Worm (Caenorhabditis elegans) whole organism, L1 larva: ENCODE measurements around the gene fbxb-111.

Source experiments
- C04F5.9 ChIP-seq: sonication (generic microtip); optimal IDR thresholded peaks from 2 replicates; lab custom pipeline; 2016; ENCODE audit warnings: missing genetic modification characterization, missing compliant biosample characterization
- C16A3.4 ChIP-seq: fragments of 150-350 bp; optimal IDR thresholded peaks from 2 replicates; lab custom pipeline; 2014; ENCODE audit warnings: missing biosample characterization, missing genetic modification characterization
- C34B4.2 ChIP-seq: sonication (generic microtip); optimal IDR thresholded peaks from 2 replicates; lab custom pipeline; 2017; ENCODE audit warnings: mild to moderate bottlenecking, missing genetic modification characterization, missing compliant biosample characterization
- F16B12.6 ChIP-seq: fragments of 150-350 bp; optimal IDR thresholded peaks from 2 replicates; lab custom pipeline; 2014; ENCODE audit warnings: missing biosample characterization, missing genetic modification characterization
- aha-1 ChIP-seq: fragments of 150-350 bp; optimal IDR thresholded peaks from 2 replicates; lab custom pipeline; 2014; ENCODE audit warnings: missing biosample characterization, missing genetic modification characterization
- alr-1 ChIP-seq: fragments of 200-800 bp; sonication (Bioruptor generic); optimal IDR thresholded peaks from 2 replicates; lab custom pipeline; 2018; ENCODE audit warnings: borderline replicate concordance, mild to moderate bottlenecking, missing genetic modification characterization, missing compliant biosample characterization
- aly-2 ChIP-seq: fragments of 150-350 bp; optimal IDR thresholded peaks from 2 replicates; lab custom pipeline; 2014; ENCODE audit warnings: missing biosample characterization, missing genetic modification characterization
- ceh-63 ChIP-seq: fragments of 200-800 bp; sonication (Bioruptor generic); optimal IDR thresholded peaks from 2 replicates; lab custom pipeline; 2018; ENCODE audit warnings: mild to moderate bottlenecking, missing genetic modification characterization, missing compliant biosample characterization
- ceh-8 ChIP-seq: fragments of 200-800 bp; sonication (Bioruptor generic); optimal IDR thresholded peaks from 2 replicates; lab custom pipeline; 2018; ENCODE audit warnings: mild to moderate bottlenecking, missing genetic modification characterization, moderate library complexity, missing compliant biosample characterization
- ceh-88 ChIP-seq: fragments of 200-800 bp; sonication (Bioruptor generic); IDR thresholded peaks from 2 replicates; pipeline ENCODE4 v1.3.6; 2022; ENCODE audit warnings: missing genetic modification characterization, missing compliant biosample characterization
- ceh-90 ChIP-seq: sonication (generic microtip); optimal IDR thresholded peaks from 2 replicates; lab custom pipeline; 2016; ENCODE audit warnings: missing genetic modification characterization, missing compliant biosample characterization
- dpl-1 ChIP-seq, 3 experiments: fragments of 150-350 bp in 2 of 3; sonication (generic microtip) in 1 of 3; optimal IDR thresholded peaks; 2 replicates each; lab custom pipeline; 2014 to 2017; ENCODE audit warnings: missing biosample characterization in 3 of 3, missing genetic modification characterization in 3 of 3, missing genetic modification reagents in 3 of 3
- egl-13 ChIP-seq: sonication (generic microtip); optimal IDR thresholded peaks from 2 replicates; lab custom pipeline; 2016; ENCODE audit warnings: missing genotype, missing genetic modification reagents, missing genetic modification characterization, missing compliant biosample characterization
- elt-2 ChIP-seq: sonication (generic microtip); optimal IDR thresholded peaks from 2 replicates; lab custom pipeline; 2016; ENCODE audit warnings: missing genetic modification characterization, mild to moderate bottlenecking, inconsistent platforms, missing compliant biosample characterization, missing genetic modification reagents
- elt-3 ChIP-seq, 6 experiments: fragments of 150-350 bp in 1 of 6; sonication (generic microtip); optimal IDR thresholded peaks; 2 replicates each; lab custom pipeline; 2017 to 2018; ENCODE audit warnings: missing biosample characterization in 6 of 6, missing genetic modification characterization in 6 of 6, inconsistent platforms in 1 of 6
- hlh-17 ChIP-seq: fragments of 200-800 bp; sonication (Bioruptor generic); optimal IDR thresholded peaks from 2 replicates; lab custom pipeline; 2018; ENCODE audit warnings: missing genetic modification characterization, mild to moderate bottlenecking, missing compliant biosample characterization, moderate library complexity, borderline replicate concordance
- hlh-4 ChIP-seq: sonication (generic microtip); optimal IDR thresholded peaks from 2 replicates; lab custom pipeline; 2016; ENCODE audit warnings: mild to moderate bottlenecking, missing genetic modification characterization, missing compliant biosample characterization
- isw-1 ChIP-seq: fragments of 200-800 bp; sonication (Bioruptor generic); IDR thresholded peaks from 2 replicates; pipeline ENCODE4 v1.3.6; 2022; ENCODE audit warnings: missing genetic modification characterization, missing compliant biosample characterization
- lin-13 ChIP-seq: fragments of 150-350 bp; optimal IDR thresholded peaks from 2 replicates; lab custom pipeline; 2014; ENCODE audit warnings: missing biosample characterization, missing genetic modification reagents, missing genetic modification characterization
- lin-15B ChIP-seq: fragments of 150-350 bp; sonication (generic microtip); optimal IDR thresholded peaks from 3 replicates; lab custom pipeline; 2014; ENCODE audit warnings: missing biosample characterization, missing genetic modification characterization
- lin-35 ChIP-seq, 2 experiments: fragments of 150-350 bp; optimal IDR thresholded peaks; 2 replicates each; lab custom pipeline; 2014; ENCODE audit warnings: missing biosample characterization in 2 of 2, missing genetic modification characterization in 2 of 2, missing genetic modification reagents in 2 of 2
- mab-9 ChIP-seq: fragments of 200-800 bp; sonication (Bioruptor generic); IDR thresholded peaks from 2 replicates; pipeline ENCODE4 v1.3.6; 2022; ENCODE audit warnings: missing genetic modification reagents, missing genetic modification characterization, missing compliant biosample characterization
- mdl-1 ChIP-seq, 2 experiments: fragments of 150-350 bp; optimal IDR thresholded peaks; 2 replicates each; lab custom pipeline; 2014 to 2017; ENCODE audit warnings: missing biosample characterization in 2 of 2, missing genetic modification characterization in 2 of 2, inconsistent platforms in 1 of 2
- mef-2 ChIP-seq: fragments of 150-350 bp; optimal IDR thresholded peaks from 2 replicates; lab custom pipeline; 2014; ENCODE audit warnings: missing biosample characterization, missing genetic modification characterization
- nhr-11 ChIP-seq: fragments of 150-350 bp; optimal IDR thresholded peaks from 2 replicates; lab custom pipeline; 2014; ENCODE audit warnings: missing biosample characterization, missing genetic modification characterization
- nhr-12 ChIP-seq: sonication (generic microtip); optimal IDR thresholded peaks from 2 replicates; lab custom pipeline; 2017; ENCODE audit warnings: missing biosample characterization, missing genetic modification characterization
- nhr-19 ChIP-seq: fragments of 200-800 bp; sonication (Bioruptor generic); conservative IDR thresholded peaks from 2 replicates; pipeline ENCODE4 v1.3.6; 2022; ENCODE audit warnings: missing genetic modification characterization, missing compliant biosample characterization
- nhr-237 ChIP-seq: fragments of 150-350 bp; optimal IDR thresholded peaks from 2 replicates; lab custom pipeline; 2014; ENCODE audit warnings: missing biosample characterization, missing genetic modification characterization
- nhr-47 ChIP-seq: sonication (generic microtip); optimal IDR thresholded peaks from 2 replicates; lab custom pipeline; 2016; ENCODE audit warnings: mild to moderate bottlenecking, missing genetic modification characterization, moderate library complexity, missing compliant biosample characterization
- nhr-76 ChIP-seq: sonication (generic microtip); optimal IDR thresholded peaks from 2 replicates; lab custom pipeline; 2017; ENCODE audit warnings: missing biosample characterization, missing genetic modification characterization
- nhr-77 ChIP-seq: fragments of 150-350 bp; optimal IDR thresholded peaks from 2 replicates; lab custom pipeline; 2014; ENCODE audit warnings: missing biosample characterization, missing genetic modification characterization
- nhr-84 ChIP-seq: sonication (generic microtip); optimal IDR thresholded peaks from 2 replicates; lab custom pipeline; 2017; ENCODE audit warnings: missing biosample characterization, missing genetic modification characterization
- nhr-85 ChIP-seq: sonication (generic microtip); peaks from one replicate; lab custom pipeline; 2016; ENCODE audit warnings: missing genetic modification characterization, inconsistent platforms, missing compliant biosample characterization
- pag-3 ChIP-seq: sonication (generic microtip); optimal IDR thresholded peaks from 2 replicates; lab custom pipeline; 2017; ENCODE audit warnings: missing genetic modification characterization, mild to moderate bottlenecking, missing compliant biosample characterization, antibody characterized with exemption, borderline replicate concordance; ENCODE audit not compliant: insufficient read depth
- pax-3 ChIP-seq: fragments of 200-800 bp; sonication (Bioruptor generic); optimal IDR thresholded peaks from 2 replicates; lab custom pipeline; 2018; ENCODE audit warnings: mild to moderate bottlenecking, missing genetic modification characterization, moderate library complexity, missing compliant biosample characterization
- pqm-1 ChIP-seq: sonication (generic microtip); optimal IDR thresholded peaks from 3 replicates; lab custom pipeline; 2017; ENCODE audit warnings: missing biosample characterization, missing genetic modification characterization
- snpc-4 ChIP-seq: fragments of 150-350 bp; optimal IDR thresholded peaks from 2 replicates; lab custom pipeline; 2014; ENCODE audit warnings: missing biosample characterization, missing genetic modification characterization
- snu-23 ChIP-seq: sonication (generic microtip); optimal IDR thresholded peaks from 2 replicates; lab custom pipeline; 2016; ENCODE audit warnings: missing genetic modification characterization, missing compliant biosample characterization
- sptf-1 ChIP-seq: fragments of 150-350 bp; optimal IDR thresholded peaks from 2 replicates; lab custom pipeline; 2014; ENCODE audit warnings: missing biosample characterization, missing genetic modification characterization
- sup-37 ChIP-seq: fragments of 200-800 bp; sonication (Bioruptor generic); optimal IDR thresholded peaks from 2 replicates; lab custom pipeline; 2018; ENCODE audit warnings: mild to moderate bottlenecking, missing genetic modification characterization, missing compliant biosample characterization
- swsn-7 ChIP-seq: sonication (generic microtip); optimal IDR thresholded peaks from 2 replicates; lab custom pipeline; 2016; ENCODE audit warnings: missing genetic modification characterization, missing compliant biosample characterization
- unc-62 ChIP-seq: fragments of 150-350 bp; optimal IDR thresholded peaks from 2 replicates; lab custom pipeline; 2014; ENCODE audit warnings: missing biosample characterization, missing genetic modification reagents, missing genetic modification characterization
- unc-86 ChIP-seq: sonication (generic microtip); optimal IDR thresholded peaks from 2 replicates; lab custom pipeline; 2016; ENCODE audit warnings: missing genetic modification characterization, missing compliant biosample characterization
- vab-15 ChIP-seq: sonication (generic microtip); optimal IDR thresholded peaks from 2 replicates; lab custom pipeline; 2017; ENCODE audit warnings: missing genotype, mild to moderate bottlenecking, missing genetic modification characterization, missing compliant biosample characterization
- zag-1 ChIP-seq: fragments of 150-350 bp; optimal IDR thresholded peaks from 2 replicates; lab custom pipeline; 2014; ENCODE audit warnings: missing biosample characterization, missing genetic modification characterization
- zip-4 ChIP-seq: fragments of 200-800 bp; sonication (Bioruptor generic); optimal IDR thresholded peaks from 2 replicates; lab custom pipeline; 2018; ENCODE audit warnings: mild to moderate bottlenecking, missing genetic modification characterization, moderate library complexity, missing compliant biosample characterization
- ztf-11 ChIP-seq, 2 experiments: sonication (generic microtip); optimal IDR thresholded peaks; 2 replicates each; lab custom pipeline; 2016 to 2017; ENCODE audit warnings: missing genetic modification characterization in 2 of 2, missing biosample characterization in 1 of 2, missing compliant biosample characterization in 1 of 2

fbxb-111 gene

ce11 chrII:2795413-2795812, 20.6 kb upstream of the fbxb-111 start:
- TF ChIP-seq vab-15 (tag; lab: Kevin White, UChicago), result no peak

ce11 chrII:2791693-2792092, 16.9 kb upstream of the fbxb-111 start:
- TF ChIP-seq sptf-1 (tag; lab: Kevin White, UChicago) (no peak), mdl-1 (tag; optimal IDR thresholded peaks at IDR 0.05; lab: Kevin White, UChicago) (no peak), nhr-47 (tag; lab: Kevin White, UChicago) (no peak), unc-62 (GFP tag; lab: Kevin White, UChicago) (no peak), ceh-8 (GFP tag; lab: Kevin White, UChicago) (no peak), zag-1 (tag; lab: Kevin White, UChicago) (no peak), mab-9 (GFP tag; lab: Robert Waterston, UW) (no peak)

- TF ChIP-seq C34B4.2, result no peak
- no peak for TF ChIP-seq pax-3
- TF ChIP-seq elt-3 (tag; optimal IDR thresholded peaks at IDR 0.05; lab: Kevin White, UChicago), result no peak
- TF ChIP-seq unc-86 (tag; lab: Kevin White, UChicago), result no peak
- TF ChIP-seq aha-1 (tag; lab: Kevin White, UChicago), result no peak
- no peak for TF ChIP-seq elt-2 (tag; lab: Kevin White, UChicago)
- TF ChIP-seq ceh-63, result no peak
- TF ChIP-seq dpl-1 (GFP tag; optimal IDR thresholded peaks at IDR 0.05; lab: Kevin White, UChicago), result no peak
- no peak for TF ChIP-seq nhr-237 (tag; lab: Kevin White, UChicago)
These were observed 13.0 kb upstream of the fbxb-111 start for ce11 chrII:2787849-2788248.

- TF ChIP-seq sup-37 (GFP tag; lab: Kevin White, UChicago), result no peak
- TF ChIP-seq swsn-7 (tag; lab: Kevin White, UChicago), result peak; percentile 10
- TF ChIP-seq ceh-88 (GFP tag; lab: Robert Waterston, UW), result no peak
- peak; percentile 48 for TF ChIP-seq snu-23
- TF ChIP-seq hlh-17 (GFP tag; lab: Kevin White, UChicago), result no peak
- TF ChIP-seq lin-13 (GFP tag; lab: Kevin White, UChicago), result peak; percentile 27
- TF ChIP-seq zip-4 (GFP tag; lab: Kevin White, UChicago), result no peak
- no peak for TF ChIP-seq pag-3 (tag; lab: Kevin White, UChicago)
- peak; percentile 29 to 61 for TF ChIP-seq lin-35 (GFP tag; optimal IDR thresholded peaks at IDR 0.05; lab: Kevin White, UChicago)
- no peak for TF ChIP-seq nhr-85
- no peak for TF ChIP-seq nhr-84 (tag; lab: Kevin White, UChicago)
- TF ChIP-seq unc-86 (tag; lab: Kevin White, UChicago), result no peak
- TF ChIP-seq nhr-77, result no peak
- TF ChIP-seq pqm-1 (tag; lab: Kevin White, UChicago), result no peak
- peak; percentile 23 for TF ChIP-seq nhr-19
- no peak for TF ChIP-seq elt-3 (tag; optimal IDR thresholded peaks at IDR 0.05; lab: Kevin White, UChicago)
- TF ChIP-seq isw-1, result peak; percentile 18; the same call in 1 of the 2 replicates
- TF ChIP-seq nhr-12, result no peak
- no peak for TF ChIP-seq nhr-76 (tag; lab: Kevin White, UChicago)
- TF ChIP-seq aly-2, result no peak
- TF ChIP-seq alr-1 (tag; lab: Kevin White, UChicago), result no peak
- TF ChIP-seq nhr-237 (tag; lab: Kevin White, UChicago), result no peak
- TF ChIP-seq C04F5.9 (tag; lab: Kevin White, UChicago), result no peak
- TF ChIP-seq snpc-4, result no peak
- TF ChIP-seq egl-13 (tag; lab: Kevin White, UChicago), result no peak
- peak; percentile 42 for TF ChIP-seq C16A3.4 (tag; lab: Kevin White, UChicago)
- TF ChIP-seq vab-15 (tag; lab: Kevin White, UChicago), result peak; percentile 26
- peak; percentile 91 for TF ChIP-seq F16B12.6 (tag; lab: Kevin White, UChicago)
- no peak for TF ChIP-seq ceh-90
- TF ChIP-seq lin-15B (tag; lab: Kevin White, UChicago), result peak; percentile 15
- no peak for TF ChIP-seq hlh-4 (tag; lab: Kevin White, UChicago)
- no peak for TF ChIP-seq ceh-63
- no peak for TF ChIP-seq ztf-11 (tag; optimal IDR thresholded peaks at IDR 0.05; lab: Kevin White, UChicago)
- TF ChIP-seq nhr-47 (tag; lab: Kevin White, UChicago), result no peak
- no peak for TF ChIP-seq mef-2 (tag; lab: Kevin White, UChicago)
- TF ChIP-seq nhr-11 (tag; lab: Kevin White, UChicago), result no peak
These were observed 12.3 kb upstream of the fbxb-111 start, which contains the start of the genes F08D12.12 and srpa-72 for ce11 chrII:2787031-2787512. Gene F08D12.12, minus strand, starts transcription at chrII:2787081. Gene srpa-72, plus strand, starts transcription at chrII:2787481.
